Fruit fly (Drosophila melanogaster) whole organism: ENCODE data around the gene Jon65Aiii.

ENCODE experiments used
- CG8478 ChIP-seq: fragments of >200 bp; optimal IDR thresholded peaks from 2 replicates; lab custom pipeline; 2018; ENCODE audit warnings: inconsistent platforms
- Dll ChIP-seq: fragments of >200 bp; optimal IDR thresholded peaks from 2 replicates; lab custom pipeline; 2017
- EcR ChIP-seq, 2 experiments: fragments of >200 bp; optimal IDR thresholded peaks; 2 replicates each; lab custom pipeline; 2017; ENCODE audit warnings: missing biosample characterization in 2 of 2, missing genetic modification characterization in 2 of 2, missing genetic modification reagents in 2 of 2
- pan ChIP-seq: fragments of >200 bp; optimal IDR thresholded peaks from 2 replicates; lab custom pipeline; 2017
- psq ChIP-seq: fragments of >200 bp; optimal IDR thresholded peaks from 2 replicates; lab custom pipeline; 2017
- usp ChIP-seq: fragments of >200 bp; optimal IDR thresholded peaks from 2 replicates; lab custom pipeline; 2017; ENCODE audit warnings: missing biosample characterization, missing genetic modification characterization, mixed read lengths

dm6 chr3L:6097270-6097669 is 46.7 kb downstream of the Jon65Aiii start, which contains the start of gene Ets65A:
- TF ChIP-seq CG8478 (lab: Kevin White, UChicago) (no peak), pan (lab: Kevin White, UChicago) (no peak), Dll (lab: Kevin White, UChicago) (no peak), EcR (GFP tag; optimal IDR thresholded peaks at IDR 0.05; lab: Kevin White, UChicago) (no peak), psq (lab: Kevin White, UChicago) (no peak), usp (no peak)
